Fruit fly (Drosophila melanogaster): Measurements from ENCODE around the gene CG10898.

CG10898 gene

DNA sequence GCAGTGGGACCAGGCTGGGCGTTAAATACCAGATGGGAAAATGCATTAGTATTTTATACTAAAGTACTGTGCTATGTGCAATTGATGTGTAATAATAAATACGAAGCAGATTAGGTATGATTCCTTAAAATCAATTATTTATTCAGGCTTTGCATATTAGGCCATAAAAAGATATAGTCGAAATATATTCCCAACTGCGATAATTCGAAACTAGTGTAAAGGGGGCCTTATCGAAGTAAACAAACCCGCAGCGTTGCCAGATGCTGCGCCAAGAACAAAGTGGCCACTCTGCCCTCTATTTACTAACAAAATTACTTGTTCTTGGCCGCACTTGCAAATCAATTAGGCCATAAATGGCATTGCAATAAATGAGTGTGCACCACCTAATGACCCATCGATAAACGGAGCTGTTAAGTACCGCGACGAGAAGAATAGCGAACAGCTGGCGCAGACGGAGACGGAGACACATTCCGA lies at the start of gene CG10898 (continued):
- peak; percentile 88 for TF ChIP-seq bab2 (GFP tag; optimal IDR thresholded peaks at IDR 0.05)
- peak; percentile 39 for TF ChIP-seq CG2875 (GFP tag; optimal IDR thresholded peaks at IDR 0.05)
- peak; percentile 86 for TF ChIP-seq lmd (GFP tag; IDR thresholded peaks at IDR 0.05)
- TF ChIP-seq CG8765 (GFP tag; IDR thresholded peaks at IDR 0.05), result peak; percentile 77
- TF ChIP-seq slou (GFP tag; optimal IDR thresholded peaks at IDR 0.05), result peak; percentile 59
- TF ChIP-seq Dll (GFP tag; IDR thresholded peaks at IDR 0.05; ENCODE audit: partially characterized antibody), result peak; percentile 57; the same call in 2 of the 4 replicates
- no peak for TF ChIP-seq h (optimal IDR thresholded peaks at IDR 0.05)
- TF ChIP-seq Usf (GFP tag; optimal IDR thresholded peaks at IDR 0.05), result peak; percentile 12
- TF ChIP-seq Ptx1 (GFP tag; IDR thresholded peaks at IDR 0.05), result peak; percentile 87
- TF ChIP-seq pum (GFP tag; optimal IDR thresholded peaks at IDR 0.05), result peak; percentile 90
- TF ChIP-seq CG2202 (tag; optimal IDR thresholded peaks at IDR 0.05), result peak; percentile 28
- TF ChIP-seq Opbp (GFP tag; IDR thresholded peaks at IDR 0.05; ENCODE audit: partially characterized antibody), result no peak
- peak; percentile 80 for TF ChIP-seq Oaz (GFP tag; IDR thresholded peaks at IDR 0.05)
- peak; percentile 80 for TF ChIP-seq slp2 (GFP tag; optimal IDR thresholded peaks at IDR 0.05)
- TF ChIP-seq insv (GFP tag; optimal IDR thresholded peaks at IDR 0.05), result peak in 1 of 2 experiments; percentile 52
- peak; percentile 61 for TF ChIP-seq pb (GFP tag; optimal IDR thresholded peaks at IDR 0.05)
- peak; percentile 65 for TF ChIP-seq NK7.1 (GFP tag; optimal IDR thresholded peaks at IDR 0.05)
- TF ChIP-seq CG18476 (GFP tag; optimal IDR thresholded peaks at IDR 0.05), result peak; percentile 69
- TF ChIP-seq CG16863 (GFP tag; optimal IDR thresholded peaks at IDR 0.05), result peak; percentile 84
- TF ChIP-seq H2.0 (GFP tag; IDR thresholded peaks at IDR 0.05), result peak; percentile 88
- TF ChIP-seq otp (GFP tag; IDR thresholded peaks at IDR 0.05), result peak; percentile 88
- TF ChIP-seq salm (tag; optimal IDR thresholded peaks at IDR 0.05), result peak; percentile 58
- peak; percentile 69 for TF ChIP-seq peb (GFP tag; IDR thresholded peaks at IDR 0.05)
- peak; percentile 90 for TF ChIP-seq chm (GFP tag; IDR thresholded peaks at IDR 0.05)
- TF ChIP-seq CG1602 (GFP tag; optimal IDR thresholded peaks at IDR 0.05), result peak; percentile 74
- peak; percentile 28 for TF ChIP-seq CG3995 (GFP tag; optimal IDR thresholded peaks at IDR 0.05)
- TF ChIP-seq sima (GFP tag; optimal IDR thresholded peaks at IDR 0.05), result peak; percentile 13
- TF ChIP-seq CG8281 (tag; optimal IDR thresholded peaks at IDR 0.05), result peak; percentile 17
- no peak for TF ChIP-seq Doc3 (GFP tag; IDR thresholded peaks at IDR 0.05; ENCODE audit: partially characterized antibody)
- TF ChIP-seq Elba2 (GFP tag; optimal IDR thresholded peaks at IDR 0.05), result peak; percentile 69
- peak; percentile 76 for TF ChIP-seq ara (GFP tag; IDR thresholded peaks at IDR 0.05)
- peak; percentile 81 for TF ChIP-seq CG31224 (GFP tag; IDR thresholded peaks at IDR 0.05)
- TF ChIP-seq Ets65A (GFP tag), result peak; percentile 98
- TF ChIP-seq CG1647 (GFP tag; optimal IDR thresholded peaks at IDR 0.05), result peak; percentile 87
- TF ChIP-seq CG14441 (GFP tag; IDR thresholded peaks at IDR 0.05), result peak; percentile 88
- peak; percentile 88 for TF ChIP-seq Hmr (GFP tag; optimal IDR thresholded peaks at IDR 0.05)
- peak; percentile 86 for TF ChIP-seq Blimp-1 (GFP tag; optimal IDR thresholded peaks at IDR 0.05)
- TF ChIP-seq B-H2 (GFP tag; optimal IDR thresholded peaks at IDR 0.05), result peak; percentile 68
- peak; percentile 58 for TF ChIP-seq her (GFP tag; optimal IDR thresholded peaks at IDR 0.05)
- no peak for TF ChIP-seq fru (optimal IDR thresholded peaks at IDR 0.05)
- TF ChIP-seq cato (GFP tag; optimal IDR thresholded peaks at IDR 0.05; ENCODE audit: borderline replicate concordance), result peak; percentile 68
- peak; percentile 89 for TF ChIP-seq CG8290 (GFP tag; optimal IDR thresholded peaks at IDR 0.05)
- peak in 1 of 2 experiments; percentile 89 for TF ChIP-seq CG8290 (tag; optimal IDR thresholded peaks at IDR 0.05)
- peak; percentile 93 for TF ChIP-seq nmo (GFP tag; optimal IDR thresholded peaks at IDR 0.05)
- peak; percentile 65 for TF ChIP-seq eyg (GFP tag; optimal IDR thresholded peaks at IDR 0.05)
- peak; percentile 88 for TF ChIP-seq so (GFP tag; IDR thresholded peaks at IDR 0.05)
- 0 out of 2 replicates have a peak, but pooled peaks have one; percentile 43 for TF ChIP-seq ro (GFP tag; IDR thresholded peaks at IDR 0.05)
- TF ChIP-seq pzg (GFP tag; optimal IDR thresholded peaks at IDR 0.05), result peak; percentile 81
- TF ChIP-seq CG9215 (GFP tag; IDR thresholded peaks at IDR 0.05), result peak; percentile 76
- TF ChIP-seq CG34422 (GFP tag; IDR thresholded peaks at IDR 0.05), result peak; percentile 88
- TF ChIP-seq CG2120 (GFP tag; optimal IDR thresholded peaks at IDR 0.05), result peak; percentile 94
- TF ChIP-seq Camta (GFP tag; optimal IDR thresholded peaks at IDR 0.05), result peak; percentile 85
- TF ChIP-seq z (GFP tag; IDR thresholded peaks at IDR 0.05), result no peak

Data from whole organism, embryonic.